Fruit fly (Drosophila melanogaster): ENCODE measurements around the gene CG15317.
A peak's percentile ranks its signal among the peaks of the same experiment; 100 is the strongest.

The CG15317 gene

DNA sequence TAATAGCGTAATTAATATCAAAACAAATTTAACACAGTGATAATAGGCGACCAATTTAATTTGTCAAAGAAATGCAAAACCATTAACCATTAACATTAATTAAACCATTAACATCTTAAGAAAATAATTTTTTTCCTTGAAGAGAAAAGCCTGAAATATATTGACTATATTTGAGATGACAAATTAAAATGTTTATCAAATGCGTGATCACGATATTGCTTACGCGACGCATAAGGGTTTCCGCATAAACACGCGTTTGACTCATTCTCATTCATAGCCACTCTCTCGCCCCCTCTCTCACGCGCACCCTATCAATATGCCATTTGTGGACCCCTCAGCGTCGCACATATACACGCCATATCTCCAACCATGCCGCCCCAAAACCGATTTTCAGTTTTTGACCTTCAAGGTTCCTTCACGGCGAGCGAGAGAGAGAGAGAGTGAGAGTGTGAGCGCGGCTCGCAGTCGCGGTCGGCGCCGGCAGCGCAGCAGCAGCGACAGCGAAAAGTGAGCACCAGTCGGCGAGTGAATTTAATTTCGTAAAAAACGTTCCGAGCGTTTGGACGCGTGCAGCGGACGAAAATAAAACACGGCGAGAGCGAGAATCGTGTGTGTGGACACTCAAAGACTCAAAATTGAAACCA, 29.1 kb upstream of the CG15317 start, which contains the start of gene Hex-A (continued):
- TF ChIP-seq sqz (GFP tag; optimal IDR thresholded peaks at IDR 0.05) (peak; percentile 95), Jarid2 (GFP tag; optimal IDR thresholded peaks at IDR 0.05) (peak; percentile 78), CG13296 (GFP tag; optimal IDR thresholded peaks at IDR 0.05) (peak; percentile 99), CG34376 (GFP tag; optimal IDR thresholded peaks at IDR 0.05) (peak; percentile 100), Hr51 (GFP tag; optimal IDR thresholded peaks at IDR 0.05) (peak; percentile 86 to 99), pho (GFP tag; optimal IDR thresholded peaks at IDR 0.05) (peak; percentile 97), CG4854 (GFP tag; optimal IDR thresholded peaks at IDR 0.05) (peak; percentile 93), Myb (GFP tag; optimal IDR thresholded peaks at IDR 0.05) (peak; percentile 78), hkb (optimal IDR thresholded peaks at IDR 0.05) (no peak), hkb (GFP tag; IDR thresholded peaks at IDR 0.05) (peak; percentile 95), ATbp (GFP tag; optimal IDR thresholded peaks at IDR 0.05) (peak; percentile 92), CG30431 (GFP tag; optimal IDR thresholded peaks at IDR 0.05) (peak; percentile 84), eyg (GFP tag; optimal IDR thresholded peaks at IDR 0.05) (peak; percentile 87), gsb-n (tag; optimal IDR thresholded peaks at IDR 0.05) (peak; percentile 95), seq (GFP tag; IDR thresholded peaks at IDR 0.05) (peak; percentile 96), Mrtf (GFP tag; IDR thresholded peaks at IDR 0.05) (peak; percentile 81), Hand (GFP tag; optimal IDR thresholded peaks at IDR 0.05) (peak; percentile 99), YL-1 (GFP tag; optimal IDR thresholded peaks at IDR 0.05) (peak; percentile 84), CG31365 (tag; optimal IDR thresholded peaks at IDR 0.05) (peak; percentile 88), esg (GFP tag; conservative IDR thresholded peaks at IDR 0.05) (peak; percentile 89), CG1233 (GFP tag; optimal IDR thresholded peaks at IDR 0.05) (peak; percentile 96), wek (GFP tag; optimal IDR thresholded peaks at IDR 0.05) (peak; percentile 79), Dip3 (GFP tag; optimal IDR thresholded peaks at IDR 0.05) (peak; percentile 95), trh (GFP tag; optimal IDR thresholded peaks at IDR 0.05) (peak; percentile 78), CG12659 (GFP tag; optimal IDR thresholded peaks at IDR 0.05) (peak; percentile 98), insv (GFP tag; optimal IDR thresholded peaks at IDR 0.05) (peak; percentile 2 to 84), Lpt (GFP tag; optimal IDR thresholded peaks at IDR 0.05) (no peak), CG2202 (tag; optimal IDR thresholded peaks at IDR 0.05) (peak; percentile 90), ab (GFP tag; optimal IDR thresholded peaks at IDR 0.05) (peak; percentile 55), CG7556 (GFP tag; optimal IDR thresholded peaks at IDR 0.05) (peak; percentile 99), sug (tag; optimal IDR thresholded peaks at IDR 0.05) (peak; percentile 98), CG2678 (tag; optimal IDR thresholded peaks at IDR 0.05) (peak; percentile 99), CG12942 (GFP tag; optimal IDR thresholded peaks at IDR 0.05) (peak; percentile 87), ttk (GFP tag; IDR thresholded peaks at IDR 0.05) (peak; percentile 82), slbo (GFP tag; IDR thresholded peaks at IDR 0.05) (peak; percentile 87), CG2875 (GFP tag; optimal IDR thresholded peaks at IDR 0.05) (peak; percentile 88), pros (GFP tag; optimal IDR thresholded peaks at IDR 0.05) (peak; percentile 89), toy (GFP tag; IDR thresholded peaks at IDR 0.05) (peak; percentile 74), H15 (GFP tag; IDR thresholded peaks at IDR 0.05) (peak; percentile 70), NC2α (GFP tag; optimal IDR thresholded peaks at IDR 0.05) (peak; percentile 88), row (GFP tag; IDR thresholded peaks at IDR 0.05) (peak; percentile 93), ewg (GFP tag; optimal IDR thresholded peaks at IDR 0.05) (peak; percentile 89), chinmo (GFP tag; IDR thresholded peaks at IDR 0.05; ENCODE audit: partially characterized antibody) (peak; percentile 80; the same call in 2 of the 4 replicates), ranshi (GFP tag; IDR thresholded peaks at IDR 0.05) (peak; percentile 84), gem (tag; optimal IDR thresholded peaks at IDR 0.05) (peak; percentile 99), CG5245 (GFP tag; optimal IDR thresholded peaks at IDR 0.05) (peak; percentile 78), z (GFP tag; IDR thresholded peaks at IDR 0.05) (peak; percentile 95), CG10366 (GFP tag; IDR thresholded peaks at IDR 0.05) (peak; percentile 86), Hmr (GFP tag; optimal IDR thresholded peaks at IDR 0.05) (peak; percentile 99), CG3847 (GFP tag; IDR thresholded peaks at IDR 0.05) (peak; percentile 94)

All from whole organism, embryonic.